Worm (Caenorhabditis elegans) whole organism, L2 larva: ENCODE data around the gene R12G8.1.

Source experiments
- C34F6.9 ChIP-seq: fragments of 150-350 bp; optimal IDR thresholded peaks from 2 replicates; lab custom pipeline; 2014; ENCODE audit warnings: missing biosample characterization, missing genetic modification characterization
- R02D3.7 ChIP-seq: fragments of 150-350 bp; optimal IDR thresholded peaks from 2 replicates; lab custom pipeline; 2014; ENCODE audit warnings: missing biosample characterization, missing genetic modification characterization
- Y55F3AM.14 ChIP-seq: fragments of 200-800 bp; sonication (Bioruptor generic); optimal IDR thresholded peaks from 2 replicates; lab custom pipeline; 2018; ENCODE audit warnings: mild to moderate bottlenecking, missing genetic modification characterization, missing compliant biosample characterization
- ZK546.5 ChIP-seq: sonication (generic microtip); optimal IDR thresholded peaks from 2 replicates; lab custom pipeline; 2017; ENCODE audit warnings: missing biosample characterization, missing genetic modification characterization
- alr-1 ChIP-seq: fragments of 150-350 bp; optimal IDR thresholded peaks from 2 replicates; lab custom pipeline; 2014; ENCODE audit warnings: missing biosample characterization, missing genetic modification characterization
- aly-2 ChIP-seq: fragments of 150-350 bp; optimal IDR thresholded peaks from 2 replicates; lab custom pipeline; 2014; ENCODE audit warnings: missing biosample characterization, missing genetic modification characterization
- ama-1 ChIP-seq: fragments of 150-350 bp; optimal IDR thresholded peaks from 2 replicates; lab custom pipeline; 2018; ENCODE audit warnings: inconsistent platforms
- ceh-16 ChIP-seq: fragments of 150-350 bp; optimal IDR thresholded peaks from 2 replicates; lab custom pipeline; 2014; ENCODE audit warnings: missing biosample characterization, missing genetic modification characterization
- ceh-82 ChIP-seq: fragments of 150-350 bp; optimal IDR thresholded peaks from 2 replicates; lab custom pipeline; 2014; ENCODE audit warnings: missing biosample characterization, missing genetic modification characterization
- crh-2 ChIP-seq: sonication (generic microtip); optimal IDR thresholded peaks from 2 replicates; lab custom pipeline; 2017; ENCODE audit warnings: missing biosample characterization, missing genetic modification characterization
- dmd-4 ChIP-seq: sonication (generic microtip); optimal IDR thresholded peaks from 2 replicates; lab custom pipeline; 2017; ENCODE audit warnings: missing biosample characterization, missing genetic modification characterization
- egl-27 ChIP-seq: sonication (generic microtip); optimal IDR thresholded peaks from 3 replicates; lab custom pipeline; 2017; ENCODE audit warnings: missing biosample characterization, missing genetic modification reagents, missing genetic modification characterization
- fos-1 ChIP-seq: fragments of 150-350 bp; optimal IDR thresholded peaks from 2 replicates; lab custom pipeline; 2014; ENCODE audit warnings: missing biosample characterization, missing genetic modification characterization
- lin-11 ChIP-seq: fragments of 150-350 bp; sonication (generic microtip); optimal IDR thresholded peaks from 2 replicates; lab custom pipeline; 2014; ENCODE audit warnings: missing biosample characterization, missing genetic modification characterization, inconsistent platforms, mixed read lengths
- lin-13 ChIP-seq: fragments of 150-350 bp; optimal IDR thresholded peaks from 2 replicates; lab custom pipeline; 2014; ENCODE audit warnings: missing biosample characterization, missing genetic modification reagents, missing genetic modification characterization
- mab-5 ChIP-seq: fragments of 150-350 bp; optimal IDR thresholded peaks from 2 replicates; lab custom pipeline; 2014; ENCODE audit warnings: missing biosample characterization, missing genetic modification characterization
- mbf-1 ChIP-seq: sonication (generic microtip); optimal IDR thresholded peaks from 2 replicates; lab custom pipeline; 2017; ENCODE audit warnings: missing biosample characterization, missing genetic modification characterization
- mdl-1 ChIP-seq, 2 experiments: fragments of 150-350 bp in 1 of 2; sonication (generic microtip) in 1 of 2; optimal IDR thresholded peaks; 2 replicates each; lab custom pipeline; 2017; ENCODE audit warnings: missing biosample characterization in 2 of 2, missing genetic modification characterization in 2 of 2
- nhr-10 ChIP-seq: sonication (generic microtip); optimal IDR thresholded peaks from 2 replicates; lab custom pipeline; 2017; ENCODE audit warnings: missing biosample characterization, missing genetic modification characterization
- nhr-11 ChIP-seq: fragments of 150-350 bp; optimal IDR thresholded peaks from 2 replicates; lab custom pipeline; 2014; ENCODE audit warnings: missing biosample characterization, missing genetic modification characterization
- nhr-129 ChIP-seq: fragments of 150-350 bp; optimal IDR thresholded peaks from 2 replicates; lab custom pipeline; 2014; ENCODE audit warnings: missing biosample characterization, missing genetic modification characterization
- nhr-23 ChIP-seq: fragments of 150-350 bp; optimal IDR thresholded peaks from 2 replicates; lab custom pipeline; 2014; ENCODE audit warnings: missing biosample characterization, missing genetic modification reagents, missing genetic modification characterization
- nhr-237 ChIP-seq: fragments of 150-350 bp; optimal IDR thresholded peaks from 2 replicates; lab custom pipeline; 2014; ENCODE audit warnings: missing biosample characterization, missing genetic modification characterization
- nhr-25 ChIP-seq: fragments of 150-350 bp; sonication (generic microtip); optimal IDR thresholded peaks from 3 replicates; lab custom pipeline; 2014; ENCODE audit warnings: missing biosample characterization, missing genetic modification characterization
- nhr-6 ChIP-seq: fragments of 150-350 bp; optimal IDR thresholded peaks from 2 replicates; lab custom pipeline; 2014; ENCODE audit warnings: missing biosample characterization, missing genetic modification characterization
- peb-1 ChIP-seq: fragments of 150-350 bp; optimal IDR thresholded peaks from 2 replicates; lab custom pipeline; 2014; ENCODE audit warnings: missing biosample characterization, missing genetic modification characterization
- snpc-4 ChIP-seq: fragments of 150-350 bp; optimal IDR thresholded peaks from 2 replicates; lab custom pipeline; 2014; ENCODE audit warnings: missing biosample characterization, missing genetic modification characterization
- unc-39 ChIP-seq: fragments of 150-350 bp; optimal IDR thresholded peaks from 2 replicates; lab custom pipeline; 2014; ENCODE audit warnings: missing biosample characterization, missing genetic modification characterization
- unc-55 ChIP-seq: fragments of 150-350 bp; sonication (generic microtip); optimal IDR thresholded peaks from 3 replicates; lab custom pipeline; 2014; ENCODE audit warnings: missing biosample characterization, missing genetic modification reagents, missing genetic modification characterization
- unc-62 ChIP-seq: fragments of 150-350 bp; optimal IDR thresholded peaks from 2 replicates; lab custom pipeline; 2014; ENCODE audit warnings: missing biosample characterization, missing genetic modification reagents, missing genetic modification characterization
- zag-1 ChIP-seq: fragments of 150-350 bp; optimal IDR thresholded peaks from 2 replicates; lab custom pipeline; 2014; ENCODE audit warnings: missing biosample characterization, missing genetic modification characterization
- ztf-11 ChIP-seq: sonication (generic microtip); optimal IDR thresholded peaks from 2 replicates; lab custom pipeline; 2017; ENCODE audit warnings: missing biosample characterization, missing genetic modification characterization

The R12G8.1 gene

DNA sequence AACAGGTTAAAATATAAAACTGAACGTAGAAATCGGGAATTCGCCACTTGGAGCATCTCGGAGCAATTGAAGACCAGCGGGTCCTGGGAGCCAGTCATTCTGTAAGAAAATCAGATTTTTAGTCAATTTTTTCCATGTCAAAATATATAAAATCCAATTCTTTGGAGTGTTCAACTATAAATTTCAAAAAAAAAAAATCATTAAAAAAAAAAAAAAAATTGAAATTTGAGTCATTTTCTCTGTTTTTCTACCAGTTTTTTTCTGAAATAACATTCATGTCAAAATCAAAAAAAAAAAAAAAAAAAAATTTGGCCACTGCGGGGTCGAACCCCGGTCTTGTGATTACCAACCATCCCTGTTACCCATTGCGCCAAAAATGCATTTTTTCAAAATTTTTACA lies 34.5 kb upstream of the R12G8.1 start, which contains the start of gene srab-12:
Gene srab-12, minus strand, starts transcription at position 101 of the 400 bp plus-strand sequence.
- TF ChIP-seq ama-1 (no peak), unc-62 (GFP tag; lab: Kevin White, UChicago) (no peak), nhr-23 (no peak), egl-27 (tag; lab: Kevin White, UChicago) (no peak), dmd-4 (tag; lab: Kevin White, UChicago) (no peak), nhr-6 (tag; lab: Kevin White, UChicago) (no peak), mdl-1 (tag; optimal IDR thresholded peaks at IDR 0.05; lab: Kevin White, UChicago) (no peak), lin-13 (GFP tag; lab: Kevin White, UChicago) (no peak), alr-1 (tag; lab: Kevin White, UChicago) (no peak), R02D3.7 (tag; lab: Kevin White, UChicago) (no peak), C34F6.9 (no peak), nhr-25 (tag; lab: Kevin White, UChicago) (no peak)

DNA sequence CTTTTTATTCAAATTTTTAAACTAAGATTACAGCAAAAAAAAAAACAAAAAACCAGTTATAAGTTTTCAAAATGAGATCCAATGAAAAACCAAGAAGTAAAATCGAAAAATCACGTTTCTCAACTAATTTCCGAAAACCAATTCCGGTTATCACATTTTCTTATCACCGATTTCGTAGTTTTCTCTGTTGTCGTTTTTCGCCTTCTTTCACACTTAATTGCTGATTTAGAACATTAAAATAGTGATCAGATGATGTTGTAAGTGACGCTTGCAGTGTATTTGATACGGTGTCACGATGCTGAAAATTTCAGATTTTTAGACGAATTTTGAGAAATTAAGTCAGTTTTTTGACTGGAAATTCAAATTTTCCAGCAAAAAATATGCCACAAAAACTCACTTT lies 31.2 kb upstream of the R12G8.1 start:
- TF ChIP-seq crh-2 (peak; percentile 2), fos-1 (peak; percentile 50), nhr-11 (tag; lab: Kevin White, UChicago) (no peak), nhr-129 (tag; lab: Kevin White, UChicago) (peak; percentile 19)

- no peak for TF ChIP-seq nhr-129 (tag; lab: Kevin White, UChicago)
- no peak for TF ChIP-seq lin-11 (tag; lab: Kevin White, UChicago)
- TF ChIP-seq, all 48 proteins: peak for 0
Observed at ce11 chrV:17777624-17778023, 28.6 kb upstream of the R12G8.1 start, which contains the start of gene C47A10.12. Gene C47A10.12, plus strand, starts transcription at chrV:17777924.

- TF ChIP-seq ZK546.5 (tag; lab: Kevin White, UChicago) (no peak), crh-2 (no peak), nhr-25 (tag; lab: Kevin White, UChicago) (no peak), unc-55 (GFP tag; lab: Kevin White, UChicago) (no peak), nhr-10 (tag; lab: Kevin White, UChicago) (no peak), aly-2 (tag; lab: Kevin White, UChicago) (no peak), Y55F3AM.14 (GFP tag; lab: Kevin White, UChicago) (no peak), snpc-4 (tag; lab: Kevin White, UChicago) (no peak), ama-1 (no peak), C34F6.9 (no peak), lin-11 (tag; lab: Kevin White, UChicago) (no peak), nhr-129 (tag; lab: Kevin White, UChicago) (no peak), mab-5 (tag; lab: Kevin White, UChicago) (no peak)
Observed at ce11 chrV:17777127-17777526, 28.1 kb upstream of the R12G8.1 start, which contains the start of gene ddo-1. Gene ddo-1, minus strand, starts transcription at chrV:17777227.

- TF ChIP-seq egl-27 (tag; lab: Kevin White, UChicago) (no peak), zag-1 (tag; lab: Kevin White, UChicago) (no peak), ZK546.5 (tag; lab: Kevin White, UChicago) (no peak), ama-1 (no peak), unc-39 (no peak)
- TF ChIP-seq, all 48 proteins: peak for 0
Observed at ce11 chrV:17773108-17773507, 24.1 kb upstream of the R12G8.1 start, which contains the start of gene sre-21. Gene sre-21, minus strand, starts transcription at chrV:17773208.

- TF ChIP-seq ceh-16 (tag; lab: Kevin White, UChicago) = no peak
- TF ChIP-seq C34F6.9 = no peak
- no peak for TF ChIP-seq alr-1 (tag; lab: Kevin White, UChicago)
- no peak for TF ChIP-seq ceh-82 (tag; lab: Kevin White, UChicago)
- TF ChIP-seq mbf-1 = no peak
- TF ChIP-seq zag-1 (tag; lab: Kevin White, UChicago) = no peak
- TF ChIP-seq peb-1 (tag; lab: Kevin White, UChicago) = no peak
- no peak for TF ChIP-seq nhr-129 (tag; lab: Kevin White, UChicago)
- no peak for TF ChIP-seq nhr-237
- no peak for TF ChIP-seq mdl-1 (tag; optimal IDR thresholded peaks at IDR 0.05; lab: Kevin White, UChicago)
- TF ChIP-seq mab-5 (tag; lab: Kevin White, UChicago) = no peak
- TF ChIP-seq unc-62 (GFP tag; lab: Kevin White, UChicago) = no peak
- no peak for TF ChIP-seq ztf-11 (tag; lab: Kevin White, UChicago)
- TF ChIP-seq dmd-4 (tag; lab: Kevin White, UChicago) = no peak
Observed at ce11 chrV:17767768-17768167, 18.7 kb upstream of the R12G8.1 start.
